Worm (Caenorhabditis elegans) whole organism, L2 larva: ENCODE measurements around the gene rsp-4.
"Not testable (repeated sequence)": the region's sequence is repeated elsewhere in the genome, so short reads cannot be mapped to it uniquely, and the experiment has no call there.

Experiments
- C34F6.9 ChIP-seq: fragments of 150-350 bp; optimal IDR thresholded peaks from 2 replicates; lab custom pipeline; 2014; ENCODE audit warnings: missing biosample characterization, missing genetic modification characterization
- F13H6.1 ChIP-seq: sonication (generic microtip); optimal IDR thresholded peaks from 2 replicates; lab custom pipeline; 2016; ENCODE audit warnings: missing genetic modification characterization, missing compliant biosample characterization
- Y55F3AM.14 ChIP-seq: fragments of 200-800 bp; sonication (Bioruptor generic); optimal IDR thresholded peaks from 2 replicates; lab custom pipeline; 2018; ENCODE audit warnings: mild to moderate bottlenecking, missing genetic modification characterization, missing compliant biosample characterization
- ZK546.5 ChIP-seq: sonication (generic microtip); optimal IDR thresholded peaks from 2 replicates; lab custom pipeline; 2017; ENCODE audit warnings: missing biosample characterization, missing genetic modification characterization
- ama-1 ChIP-seq: fragments of 150-350 bp; optimal IDR thresholded peaks from 2 replicates; lab custom pipeline; 2018; ENCODE audit warnings: inconsistent platforms
- ceh-16 ChIP-seq: fragments of 150-350 bp; optimal IDR thresholded peaks from 2 replicates; lab custom pipeline; 2014; ENCODE audit warnings: missing biosample characterization, missing genetic modification characterization
- ceh-82 ChIP-seq: fragments of 150-350 bp; optimal IDR thresholded peaks from 2 replicates; lab custom pipeline; 2014; ENCODE audit warnings: missing biosample characterization, missing genetic modification characterization
- crh-2 ChIP-seq: sonication (generic microtip); optimal IDR thresholded peaks from 2 replicates; lab custom pipeline; 2017; ENCODE audit warnings: missing biosample characterization, missing genetic modification characterization
- dmd-4 ChIP-seq: sonication (generic microtip); optimal IDR thresholded peaks from 2 replicates; lab custom pipeline; 2017; ENCODE audit warnings: missing biosample characterization, missing genetic modification characterization
- egl-27 ChIP-seq: sonication (generic microtip); optimal IDR thresholded peaks from 3 replicates; lab custom pipeline; 2017; ENCODE audit warnings: missing biosample characterization, missing genetic modification reagents, missing genetic modification characterization
- elt-3 ChIP-seq: sonication (generic microtip); optimal IDR thresholded peaks from 2 replicates; lab custom pipeline; 2017; ENCODE audit warnings: missing biosample characterization, missing genetic modification characterization
- fos-1 ChIP-seq: fragments of 150-350 bp; optimal IDR thresholded peaks from 2 replicates; lab custom pipeline; 2014; ENCODE audit warnings: missing biosample characterization, missing genetic modification characterization
- lin-11 ChIP-seq: fragments of 150-350 bp; sonication (generic microtip); optimal IDR thresholded peaks from 2 replicates; lab custom pipeline; 2014; ENCODE audit warnings: missing biosample characterization, missing genetic modification characterization, inconsistent platforms, mixed read lengths
- lin-39 ChIP-seq: fragments of 150-350 bp; optimal IDR thresholded peaks from 2 replicates; lab custom pipeline; 2014; ENCODE audit warnings: missing biosample characterization, missing genetic modification reagents, missing genetic modification characterization
- lsy-2 ChIP-seq, 2 experiments: fragments of 150-350 bp in 1 of 2; sonication (generic microtip) in 1 of 2; optimal IDR thresholded peaks; 2 replicates each; lab custom pipeline; 2014 to 2017; ENCODE audit warnings: missing biosample characterization in 2 of 2, missing genetic modification characterization in 2 of 2
- mab-5 ChIP-seq: fragments of 150-350 bp; optimal IDR thresholded peaks from 2 replicates; lab custom pipeline; 2014; ENCODE audit warnings: missing biosample characterization, missing genetic modification characterization
- mbf-1 ChIP-seq: sonication (generic microtip); optimal IDR thresholded peaks from 2 replicates; lab custom pipeline; 2017; ENCODE audit warnings: missing biosample characterization, missing genetic modification characterization
- mdl-1 ChIP-seq, 2 experiments: fragments of 150-350 bp in 1 of 2; sonication (generic microtip) in 1 of 2; optimal IDR thresholded peaks; 2 replicates each; lab custom pipeline; 2017; ENCODE audit warnings: missing biosample characterization in 2 of 2, missing genetic modification characterization in 2 of 2
- nhr-10 ChIP-seq: sonication (generic microtip); optimal IDR thresholded peaks from 2 replicates; lab custom pipeline; 2017; ENCODE audit warnings: missing biosample characterization, missing genetic modification characterization
- nhr-21 ChIP-seq: fragments of 150-350 bp; optimal IDR thresholded peaks from 2 replicates; lab custom pipeline; 2014; ENCODE audit warnings: missing biosample characterization, missing genetic modification characterization
- nhr-23 ChIP-seq: fragments of 150-350 bp; optimal IDR thresholded peaks from 2 replicates; lab custom pipeline; 2014; ENCODE audit warnings: missing biosample characterization, missing genetic modification reagents, missing genetic modification characterization
- peb-1 ChIP-seq: fragments of 150-350 bp; optimal IDR thresholded peaks from 2 replicates; lab custom pipeline; 2014; ENCODE audit warnings: missing biosample characterization, missing genetic modification characterization
- sem-4 ChIP-seq: fragments of 150-350 bp; optimal IDR thresholded peaks from 2 replicates; lab custom pipeline; 2014; ENCODE audit warnings: missing biosample characterization, missing genetic modification reagents, missing genetic modification characterization
- skn-1 ChIP-seq: sonication (generic microtip); optimal IDR thresholded peaks from 2 replicates; lab custom pipeline; 2017; ENCODE audit warnings: missing biosample characterization, missing genetic modification characterization
- sma-3 ChIP-seq: sonication (generic microtip); optimal IDR thresholded peaks from 2 replicates; lab custom pipeline; 2016; ENCODE audit warnings: missing genetic modification reagents, missing genetic modification characterization, missing compliant biosample characterization
- sma-9 ChIP-seq, 2 experiments: fragments of 150-350 bp in 1 of 2; sonication (generic microtip) in 1 of 2; optimal IDR thresholded peaks; 2 replicates each; lab custom pipeline; 2014 to 2016; ENCODE audit warnings: missing genetic modification characterization in 2 of 2, mild to moderate bottlenecking in 1 of 2, missing biosample characterization in 1 of 2, missing compliant biosample characterization in 1 of 2, missing genetic modification reagents in 1 of 2, moderate library complexity in 1 of 2
- snpc-4 ChIP-seq: fragments of 150-350 bp; optimal IDR thresholded peaks from 2 replicates; lab custom pipeline; 2014; ENCODE audit warnings: missing biosample characterization, missing genetic modification characterization
- unc-55 ChIP-seq: fragments of 150-350 bp; sonication (generic microtip); optimal IDR thresholded peaks from 3 replicates; lab custom pipeline; 2014; ENCODE audit warnings: missing biosample characterization, missing genetic modification reagents, missing genetic modification characterization
- zag-1 ChIP-seq: fragments of 150-350 bp; optimal IDR thresholded peaks from 2 replicates; lab custom pipeline; 2014; ENCODE audit warnings: missing biosample characterization, missing genetic modification characterization
- ztf-1 ChIP-seq: fragments of 200-800 bp; sonication (Bioruptor generic); conservative IDR thresholded peaks from 2 replicates; pipeline ENCODE4 v1.3.6; 2022; ENCODE audit warnings: missing genetic modification characterization, missing compliant biosample characterization
- ztf-11 ChIP-seq: sonication (generic microtip); optimal IDR thresholded peaks from 2 replicates; lab custom pipeline; 2017; ENCODE audit warnings: missing biosample characterization, missing genetic modification characterization
- ztf-4 ChIP-seq: fragments of 150-350 bp; optimal IDR thresholded peaks from 2 replicates; lab custom pipeline; 2014; ENCODE audit warnings: missing biosample characterization, missing genetic modification characterization

Gene rsp-4

DNA sequence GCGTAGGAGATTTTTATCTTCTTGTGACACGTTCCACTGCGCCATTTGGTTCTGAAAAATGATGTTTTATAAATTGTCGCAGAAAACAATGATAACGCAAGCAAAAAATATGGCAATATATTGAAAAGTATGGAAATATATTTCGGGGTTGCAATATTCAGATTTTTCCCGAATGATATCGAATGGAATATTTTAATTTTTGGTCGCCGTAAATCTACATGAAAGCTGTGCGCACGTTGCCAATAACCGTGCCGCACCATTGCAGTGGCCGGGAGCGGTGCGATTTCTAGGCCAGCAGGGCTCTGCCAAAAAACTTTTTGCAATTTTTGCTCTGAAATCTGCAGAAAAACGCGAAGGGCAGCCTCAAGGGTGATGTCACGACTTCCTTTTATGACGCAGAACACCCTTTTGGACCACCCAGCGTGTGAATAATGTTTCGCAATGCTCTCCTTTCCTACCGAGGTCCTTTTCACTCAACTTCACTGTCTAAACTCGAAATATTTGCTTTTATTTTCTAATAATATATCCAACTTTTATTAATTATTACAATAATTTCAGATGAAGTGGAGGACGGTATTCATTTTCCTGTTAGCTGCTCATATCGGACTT is 30.4 kb downstream of the rsp-4 start, which contains the start of the genes F09E5.11 and bmy-1 (continued):
- TF ChIP-seq lin-39 (tag; lab: Kevin White, UChicago): no peak
- TF ChIP-seq peb-1 (tag; lab: Kevin White, UChicago): no peak

DNA sequence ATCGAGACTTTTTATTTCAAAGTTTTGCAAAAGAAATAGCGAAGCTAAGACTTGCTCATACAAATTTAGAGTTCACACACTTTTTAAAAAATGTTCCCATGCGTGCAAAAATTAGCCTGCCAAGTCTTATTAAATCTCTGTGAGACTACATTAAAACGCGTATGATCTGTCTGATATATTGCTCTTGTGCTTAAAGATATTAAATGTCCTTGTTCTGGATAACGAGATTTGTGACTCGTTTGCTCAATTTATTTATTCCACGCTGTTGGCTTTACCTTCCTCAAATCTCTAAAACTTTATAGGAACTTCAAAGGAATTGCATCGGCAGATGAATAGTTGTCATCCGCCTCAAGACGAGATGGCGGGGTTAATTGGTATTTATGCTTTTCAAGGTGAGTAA is 33.3 kb downstream of the rsp-4 start, which contains the start of gene srg-69:
Gene srg-69 (plus strand): TSS at position 301 of the 400 bp plus-strand sequence.
- no peak for TF ChIP-seq mdl-1 (tag; optimal IDR thresholded peaks at IDR 0.05; lab: Kevin White, UChicago)
- no peak for TF ChIP-seq nhr-23 (tag; lab: Kevin White, UChicago)
- TF ChIP-seq lin-11 (tag; lab: Kevin White, UChicago): no peak
- no peak for TF ChIP-seq snpc-4 (tag; lab: Kevin White, UChicago)
- TF ChIP-seq ztf-11 (tag; lab: Kevin White, UChicago): no peak
- TF ChIP-seq lin-39 (tag; lab: Kevin White, UChicago): no peak
- TF ChIP-seq Y55F3AM.14 (GFP tag; lab: Kevin White, UChicago): no peak
- no peak for TF ChIP-seq ama-1 (lab: Kevin White, UChicago)
- no peak for TF ChIP-seq skn-1 (tag; lab: Kevin White, UChicago)
- TF ChIP-seq zag-1 (tag; lab: Kevin White, UChicago): no peak
- no peak for TF ChIP-seq lsy-2 (tag; optimal IDR thresholded peaks at IDR 0.05; lab: Kevin White, UChicago)
- no peak for TF ChIP-seq fos-1 (tag; lab: Kevin White, UChicago)
- TF ChIP-seq F13H6.1 (tag; lab: Kevin White, UChicago): no peak

DNA sequence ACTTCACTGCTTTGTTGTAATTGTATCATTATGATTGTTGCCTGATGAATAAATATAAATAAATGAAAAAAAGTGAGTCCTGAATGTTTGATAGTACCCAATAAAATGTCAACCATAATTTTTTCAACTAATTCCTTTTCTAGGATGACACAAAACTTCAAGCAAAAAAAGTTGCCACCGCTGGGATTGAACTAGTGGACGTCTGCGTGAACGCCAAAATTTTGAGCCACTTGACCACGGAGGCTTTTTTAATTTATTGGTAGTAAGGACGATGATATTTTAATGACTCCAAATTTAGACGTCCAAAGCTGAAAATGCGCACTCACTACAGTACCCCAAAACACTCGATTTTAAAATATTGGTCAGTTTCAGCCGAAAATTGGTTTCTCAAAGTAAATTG is 35.0 kb downstream of the rsp-4 start:
- no peak for TF ChIP-seq crh-2 (tag; lab: Kevin White, UChicago)
- no peak for TF ChIP-seq ceh-82 (tag; lab: Kevin White, UChicago)
- TF ChIP-seq snpc-4 (tag; lab: Kevin White, UChicago): no peak
- TF ChIP-seq sma-3: peak; percentile 22
- TF ChIP-seq sma-9 (GFP tag; optimal IDR thresholded peaks at IDR 0.05; lab: Kevin White, UChicago): peak; percentile 17
- no peak for TF ChIP-seq sma-9 (tag; optimal IDR thresholded peaks at IDR 0.05; lab: Kevin White, UChicago)
- peak; percentile 25 for TF ChIP-seq Y55F3AM.14 (GFP tag; lab: Kevin White, UChicago)
- no peak for TF ChIP-seq F13H6.1 (tag; lab: Kevin White, UChicago)
- TF ChIP-seq ztf-4 (tag; lab: Kevin White, UChicago): no peak
- no peak for TF ChIP-seq unc-55 (GFP tag; lab: Kevin White, UChicago)
- no peak for TF ChIP-seq ceh-16 (tag; lab: Kevin White, UChicago)
- TF ChIP-seq mbf-1 (tag; lab: Kevin White, UChicago): no peak
- peak in 1 of 2 experiments; percentile 22 for TF ChIP-seq lsy-2 (tag; optimal IDR thresholded peaks at IDR 0.05; lab: Kevin White, UChicago)
- no peak for TF ChIP-seq C34F6.9
- TF ChIP-seq ztf-11 (tag; lab: Kevin White, UChicago): no peak

DNA sequence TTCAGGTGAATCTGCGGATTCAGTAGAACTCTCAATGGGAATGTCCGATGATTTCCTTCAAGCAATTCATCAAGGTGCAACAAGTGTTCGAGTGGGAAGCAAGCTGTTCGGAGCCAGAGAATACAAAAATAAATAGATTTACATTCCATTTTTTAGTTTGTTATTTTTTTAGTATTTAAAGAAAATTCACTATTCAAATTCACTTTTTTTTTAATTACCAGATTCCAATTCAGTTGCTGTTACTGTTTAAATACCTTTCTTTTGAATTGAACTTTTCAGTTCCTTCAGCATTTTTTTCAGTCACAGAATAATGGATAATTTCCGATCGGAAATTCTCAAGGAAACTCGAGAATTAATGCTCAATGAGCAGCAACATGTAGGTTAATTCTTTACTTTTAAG is 36.8 kb downstream of the rsp-4 start, which contains the start of gene F09E5.7:
Gene F09E5.7 (plus strand): TSS at position 301 of the 400 bp plus-strand sequence.
- TF ChIP-seq zag-1 (tag; lab: Kevin White, UChicago): no peak
- no peak for TF ChIP-seq ceh-82 (tag; lab: Kevin White, UChicago)
- TF ChIP-seq elt-3: no peak
- no peak for TF ChIP-seq ztf-4 (tag; lab: Kevin White, UChicago)
- TF ChIP-seq mab-5 (tag; lab: Kevin White, UChicago): no peak
- no peak for TF ChIP-seq lin-39 (tag; lab: Kevin White, UChicago)
- TF ChIP-seq dmd-4 (tag; lab: Kevin White, UChicago): no peak
- TF ChIP-seq sem-4 (tag; lab: Kevin White, UChicago): no peak
- TF ChIP-seq nhr-21 (tag; lab: Kevin White, UChicago): no peak
- no peak for TF ChIP-seq sma-3
- TF ChIP-seq egl-27 (tag; lab: Kevin White, UChicago): no peak
- no peak for TF ChIP-seq C34F6.9
- TF ChIP-seq ZK546.5 (tag; lab: Kevin White, UChicago): no peak
- no peak for TF ChIP-seq peb-1 (tag; lab: Kevin White, UChicago)
- TF ChIP-seq crh-2 (tag; lab: Kevin White, UChicago): no peak
- no peak for TF ChIP-seq sma-9 (GFP tag; optimal IDR thresholded peaks at IDR 0.05; lab: Kevin White, UChicago)
- no peak for TF ChIP-seq sma-9 (tag; optimal IDR thresholded peaks at IDR 0.05; lab: Kevin White, UChicago)

- TF ChIP-seq nhr-10 (tag; lab: Kevin White, UChicago); ztf-1 (GFP tag; lab: Robert Waterston, UW); C34F6.9: not testable (repeated sequence)
Measured at ce11 chrII:5350357-5350756, 38.3 kb downstream of the rsp-4 start, which contains the start of gene F09E5.8. Gene F09E5.8 (plus strand): TSS chrII:5350669.
